Worm (Caenorhabditis elegans) whole organism, L3 larva: ENCODE measurements around the gene C16B8.2.

Source experiments
- ceh-82 ChIP-seq: fragments of 150-350 bp; optimal IDR thresholded peaks from 2 replicates; lab custom pipeline; 2014; ENCODE audit warnings: missing biosample characterization, missing genetic modification characterization
- fkh-10 ChIP-seq: sonication (generic microtip); optimal IDR thresholded peaks from 2 replicates; lab custom pipeline; 2017; ENCODE audit warnings: missing biosample characterization, missing genetic modification reagents, missing genetic modification characterization
- jun-1 ChIP-seq: fragments of 150-350 bp; optimal IDR thresholded peaks from 2 replicates; lab custom pipeline; 2014; ENCODE audit warnings: missing biosample characterization, missing genetic modification reagents, missing genetic modification characterization
- nhr-11 ChIP-seq: fragments of 150-350 bp; optimal IDR thresholded peaks from 2 replicates; lab custom pipeline; 2014; ENCODE audit warnings: missing biosample characterization, missing genetic modification characterization
- nhr-23 ChIP-seq: fragments of 150-350 bp; optimal IDR thresholded peaks from 2 replicates; lab custom pipeline; 2014; ENCODE audit warnings: missing biosample characterization, missing genetic modification reagents, missing genetic modification characterization
- nhr-237 ChIP-seq: fragments of 150-350 bp; optimal IDR thresholded peaks from 2 replicates; lab custom pipeline; 2014; ENCODE audit warnings: missing biosample characterization, missing genetic modification characterization
- pha-4 ChIP-seq: fragments of 150-350 bp; optimal IDR thresholded peaks from 2 replicates; lab custom pipeline; 2014; ENCODE audit warnings: missing biosample characterization, missing genetic modification reagents, missing genetic modification characterization
- pqm-1 ChIP-seq: fragments of 150-350 bp; optimal IDR thresholded peaks from 2 replicates; lab custom pipeline; 2017; ENCODE audit warnings: missing biosample characterization, missing genetic modification characterization, inconsistent platforms
- unc-62 ChIP-seq: fragments of 150-350 bp; sonication (generic microtip); optimal IDR thresholded peaks from 4 replicates; lab custom pipeline; 2014; ENCODE audit warnings: missing biosample characterization, missing genetic modification reagents, missing genetic modification characterization
- zag-1 ChIP-seq: fragments of 150-350 bp; optimal IDR thresholded peaks from 2 replicates; lab custom pipeline; 2014; ENCODE audit warnings: missing biosample characterization, missing genetic modification characterization

ce11 chrX:3957475-3958204 lies 8.6 kb downstream of the C16B8.2 start:
- TF ChIP-seq nhr-237 (tag; lab: Kevin White, UChicago) (no peak), pqm-1 (tag; lab: Kevin White, UChicago) (no peak), ceh-82 (tag; lab: Kevin White, UChicago) (no peak), nhr-23 (tag; lab: Kevin White, UChicago) (no peak), pha-4 (no peak), nhr-11 (tag; lab: Kevin White, UChicago) (no peak), jun-1 (tag; lab: Kevin White, UChicago) (no peak), zag-1 (tag; lab: Kevin White, UChicago) (no peak), unc-62 (no peak), fkh-10 (GFP tag; lab: Kevin White, UChicago) (no peak)
